Worm (Caenorhabditis elegans): ENCODE results near the gene fbxa-150.
"Not testable (repeated sequence)": the region's sequence is repeated elsewhere in the genome, so short reads cannot be mapped to it uniquely, and the experiment has no call there.

fbxa-150 gene

ce11 chrV:20561795-20562194, 39.4 kb downstream of the fbxa-150 start, which contains the start of gene F26F2.1:
Gene F26F2.1, minus strand, starts transcription at chrV:20561895.
- TF ChIP-seq sox-4 (tag; optimal IDR thresholded peaks at IDR 0.05) (no peak), unc-42 (tag; optimal IDR thresholded peaks at IDR 0.05) (no peak), nfya-1 (tag; optimal IDR thresholded peaks at IDR 0.05) (no peak), elt-4 (tag; optimal IDR thresholded peaks at IDR 0.05) (no peak), che-1 (tag; optimal IDR thresholded peaks at IDR 0.05) (no peak), lin-11 (tag; optimal IDR thresholded peaks at IDR 0.05) (no peak), ceh-14 (tag; optimal IDR thresholded peaks at IDR 0.05) (no peak), hlh-30 (tag; optimal IDR thresholded peaks at IDR 0.05; ENCODE audit: insufficient read depth) (no peak), pha-4 (tag; optimal IDR thresholded peaks at IDR 0.05) (no peak), nhr-232 (tag; optimal IDR thresholded peaks at IDR 0.05) (no peak), npax-4 (tag; optimal IDR thresholded peaks at IDR 0.05) (no peak), ceh-48 (tag; optimal IDR thresholded peaks at IDR 0.05) (no peak), dmd-4 (tag; optimal IDR thresholded peaks at IDR 0.05; ENCODE audit: borderline replicate concordance) (no peak), ceh-6 (GFP tag; optimal IDR thresholded peaks at IDR 0.05) (no peak), ttx-3 (tag; optimal IDR thresholded peaks at IDR 0.05) (no peak)

DNA sequence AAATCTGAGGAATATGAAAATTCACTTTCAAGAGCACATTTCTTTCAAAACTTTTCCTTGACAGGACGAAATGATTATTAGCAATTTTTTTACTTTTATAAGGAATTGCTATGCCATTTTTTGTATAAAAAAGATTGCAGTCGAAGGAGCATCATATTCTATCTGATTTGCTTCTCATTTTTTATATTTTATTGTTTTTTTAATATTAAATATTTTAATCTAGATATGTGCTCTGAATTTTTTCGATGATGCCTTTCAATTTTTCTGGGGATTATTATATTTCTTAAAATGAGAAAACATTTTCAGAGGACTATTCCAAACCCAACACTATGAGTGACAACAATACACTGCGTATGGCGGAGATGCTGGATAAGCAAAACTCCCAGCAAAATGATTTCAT, 41.7 kb downstream of the fbxa-150 start, which contains the start of gene F26F2.13:
Gene F26F2.13, plus strand, starts transcription at position 301 of the 400 bp plus-strand sequence.
- not testable (repeated sequence) for TF ChIP-seq ttx-3, ceh-22, ceh-2 (tag; optimal IDR thresholded peaks at IDR 0.05)

ce11 chrV:20566454-20566853, 44.1 kb downstream of the fbxa-150 start, which contains the start of gene F26F2.3:
Gene F26F2.3, minus strand, starts transcription at chrV:20566554.
- TF ChIP-seq ceh-14 (tag; optimal IDR thresholded peaks at IDR 0.05) (no peak), F13H6.1 (tag; optimal IDR thresholded peaks at IDR 0.05) (no peak), K02D7.2 (tag; optimal IDR thresholded peaks at IDR 0.05) (no peak), syd-9 (tag; optimal IDR thresholded peaks at IDR 0.05) (no peak), ahr-1 (tag; optimal IDR thresholded peaks at IDR 0.05) (no peak), ceh-45 (GFP tag; IDR thresholded peaks at IDR 0.05) (no peak), sox-4 (tag; optimal IDR thresholded peaks at IDR 0.05) (no peak), elt-4 (tag; optimal IDR thresholded peaks at IDR 0.05) (no peak), sdc-2 (tag; optimal IDR thresholded peaks at IDR 0.05) (no peak), rnt-1 (tag; optimal IDR thresholded peaks at IDR 0.05) (no peak), dmd-4 (tag; optimal IDR thresholded peaks at IDR 0.05; ENCODE audit: borderline replicate concordance) (no peak), pag-3 (tag; optimal IDR thresholded peaks at IDR 0.05; ENCODE audit: borderline replicate concordance) (no peak), ref-2 (tag; optimal IDR thresholded peaks at IDR 0.05) (no peak), ceh-2 (tag; optimal IDR thresholded peaks at IDR 0.05) (no peak)

- TF ChIP-seq nhr-11 (tag; optimal IDR thresholded peaks at IDR 0.05); unc-55 (GFP tag; optimal IDR thresholded peaks at IDR 0.05); pag-3 (tag; optimal IDR thresholded peaks at IDR 0.05; ENCODE audit: borderline replicate concordance): not testable (repeated sequence)
Observed at ce11 chrV:20568995-20569394, 46.6 kb downstream of the fbxa-150 start, which contains the start of gene F26F2.4. Gene F26F2.4, plus strand, starts transcription at chrV:20569295.

DNA sequence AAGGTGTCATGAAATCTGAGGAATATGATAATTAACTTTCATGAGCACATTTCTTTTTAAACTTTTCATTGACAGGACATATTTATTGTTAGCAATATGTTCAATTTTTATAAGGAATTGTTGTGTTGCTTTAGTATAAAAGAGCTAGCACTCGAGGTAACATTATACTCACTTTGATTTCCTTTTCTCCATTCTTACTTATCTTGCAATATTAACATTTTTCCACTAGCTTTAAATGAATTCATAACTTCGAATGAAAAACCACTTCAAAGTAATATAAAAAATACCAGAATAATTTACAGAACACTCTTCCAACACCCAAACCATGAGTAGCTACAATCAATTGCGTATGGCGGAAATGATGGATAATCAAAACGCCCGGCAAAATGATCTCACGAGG, 51.0 kb downstream of the fbxa-150 start, which contains the start of gene F26F2.5:
Gene F26F2.5, plus strand, starts transcription at position 301 of the 400 bp plus-strand sequence.
- TF ChIP-seq ceh-14 (tag; optimal IDR thresholded peaks at IDR 0.05) (no peak), unc-42 (tag; optimal IDR thresholded peaks at IDR 0.05) (no peak), ceh-34 (tag; optimal IDR thresholded peaks at IDR 0.05) (no peak), ceh-22 (tag; optimal IDR thresholded peaks at IDR 0.05) (no peak), nfya-1 (tag; optimal IDR thresholded peaks at IDR 0.05) (no peak), pax-1 (tag; optimal IDR thresholded peaks at IDR 0.05) (no peak), ama-1 (optimal IDR thresholded peaks at IDR 0.05) (no peak), eyg-1 (tag; optimal IDR thresholded peaks at IDR 0.05) (no peak), fax-1 (tag; optimal IDR thresholded peaks at IDR 0.05) (no peak), ets-4 (tag; optimal IDR thresholded peaks at IDR 0.05) (no peak), madf-2 (tag; optimal IDR thresholded peaks at IDR 0.05) (no peak), hlh-30 (tag; optimal IDR thresholded peaks at IDR 0.05; ENCODE audit: insufficient read depth) (no peak), K02D7.2 (tag; optimal IDR thresholded peaks at IDR 0.05) (no peak), ceh-9 (tag; optimal IDR thresholded peaks at IDR 0.05) (no peak), sox-2 (GFP tag; IDR thresholded peaks at IDR 0.05) (no peak), F13H6.1 (tag; optimal IDR thresholded peaks at IDR 0.05) (no peak), nhr-232 (tag; optimal IDR thresholded peaks at IDR 0.05) (no peak), unc-86 (tag; optimal IDR thresholded peaks at IDR 0.05) (no peak), hlh-15 (tag; optimal IDR thresholded peaks at IDR 0.05) (no peak), pha-2 (tag; optimal IDR thresholded peaks at IDR 0.05) (no peak)

All from whole organism, late embryonic.